Worm (Caenorhabditis elegans): ENCODE data around the gene Y7A5A.5.
A peak's percentile ranks its signal among the peaks of the same experiment; 100 is the strongest.

The Y7A5A.5 gene

ce11 chrX:15742310-15742709 is 44.3 kb downstream of the Y7A5A.5 start, which contains the start of gene nhr-255:
nhr-255 (plus strand) TSS chrX:15742610.
- no peak for TF ChIP-seq hlh-26 (GFP tag; conservative IDR thresholded peaks at IDR 0.05)
- TF ChIP-seq ZK185.1 (tag; optimal IDR thresholded peaks at IDR 0.05; ENCODE audit: poor library complexity, severe bottlenecking) = no peak
- no peak for TF ChIP-seq lin-40 (tag; optimal IDR thresholded peaks at IDR 0.05)
- no peak for TF ChIP-seq B0261.1 (tag; optimal IDR thresholded peaks at IDR 0.05)
- no peak for TF ChIP-seq mes-4 (tag; optimal IDR thresholded peaks at IDR 0.05)
- TF ChIP-seq rcor-1 (GFP tag; IDR thresholded peaks at IDR 0.05) = no peak
- no peak for TF ChIP-seq attf-5 (GFP tag; optimal IDR thresholded peaks at IDR 0.05)
- TF ChIP-seq ztf-22 (GFP tag; optimal IDR thresholded peaks at IDR 0.05) = no peak
- TF ChIP-seq snpc-1.3 (tag; optimal IDR thresholded peaks at IDR 0.05; ENCODE audit: insufficient read depth) = no peak
- no peak for TF ChIP-seq F10E7.11 (tag; optimal IDR thresholded peaks at IDR 0.05)
- no peak for TF ChIP-seq snpc-4 (GFP tag; optimal IDR thresholded peaks at IDR 0.05)
- TF ChIP-seq snpc-4 (tag; optimal IDR thresholded peaks at IDR 0.05) = no peak
- TF ChIP-seq B0035.1 (tag; optimal IDR thresholded peaks at IDR 0.05) = no peak
- TF ChIP-seq ztf-18 (tag; optimal IDR thresholded peaks at IDR 0.05) = no peak
- TF ChIP-seq F39B2.1 (GFP tag; IDR thresholded peaks at IDR 0.05) = no peak
- TF ChIP-seq Y53F4B.3 (GFP tag; IDR thresholded peaks at IDR 0.05) = no peak

ce11 chrX:15741852-15742251 is 44.8 kb downstream of the Y7A5A.5 start:
- TF ChIP-seq B0019.2 (GFP tag; conservative IDR thresholded peaks at IDR 0.05) = peak; percentile 58; the same call in 1 of the 2 replicates
- peak; percentile 46 for TF ChIP-seq ztf-26 (tag; optimal IDR thresholded peaks at IDR 0.05)
- no peak for TF ChIP-seq Y67H2A.10 (GFP tag; conservative IDR thresholded peaks at IDR 0.05)
- TF ChIP-seq fkh-3 (tag; optimal IDR thresholded peaks at IDR 0.05) = peak; percentile 48
- TF ChIP-seq Y53G8AR.9 (GFP tag; conservative IDR thresholded peaks at IDR 0.05) = no peak
- 0 out of 2 replicates have a peak, but pooled peaks have one; percentile 38 for TF ChIP-seq F37B4.10 (GFP tag; IDR thresholded peaks at IDR 0.05)
- TF ChIP-seq hrde-1 (tag; optimal IDR thresholded peaks at IDR 0.05; ENCODE audit: borderline replicate concordance) = no peak
- no peak for TF ChIP-seq nfya-1 (tag; optimal IDR thresholded peaks at IDR 0.05; ENCODE audit: borderline replicate concordance, insufficient read depth)
- peak; percentile 34; the same call in 1 of the 2 replicates for TF ChIP-seq ceh-100 (GFP tag; IDR thresholded peaks at IDR 0.05)
- no peak for TF ChIP-seq ceh-91 (GFP tag; IDR thresholded peaks at IDR 0.05)
- TF ChIP-seq athp-1 (tag; optimal IDR thresholded peaks at IDR 0.05) = peak; percentile 60
- 0 out of 2 replicates have a peak, but pooled peaks have one; percentile 24 for TF ChIP-seq F33H1.4 (GFP tag; IDR thresholded peaks at IDR 0.05)
- TF ChIP-seq F49E8.2 (tag; optimal IDR thresholded peaks at IDR 0.05; ENCODE audit: insufficient read depth) = peak; percentile 20
- TF ChIP-seq madf-6 (GFP tag; IDR thresholded peaks at IDR 0.05) = peak; percentile 59
- peak; percentile 90 for TF ChIP-seq hmg-1.2 (GFP tag; IDR thresholded peaks at IDR 0.05)
- peak; percentile 60 for TF ChIP-seq akir-1 (GFP tag; optimal IDR thresholded peaks at IDR 0.05)
- TF ChIP-seq lsl-1 (GFP tag; optimal IDR thresholded peaks at IDR 0.05) = peak; percentile 7
- TF ChIP-seq bed-1 (GFP tag; IDR thresholded peaks at IDR 0.05) = no peak
- TF ChIP-seq B0261.1 (tag; optimal IDR thresholded peaks at IDR 0.05) = peak; percentile 98
- TF ChIP-seq rcor-1 (GFP tag; IDR thresholded peaks at IDR 0.05) = peak; percentile 82
- TF ChIP-seq dpl-1 (GFP tag; optimal IDR thresholded peaks at IDR 0.05) = no peak
- peak; percentile 82 for TF ChIP-seq die-1 (tag; optimal IDR thresholded peaks at IDR 0.05)
- peak; percentile 11 for TF ChIP-seq snpc-1.3 (tag; optimal IDR thresholded peaks at IDR 0.05; ENCODE audit: insufficient read depth)
- TF ChIP-seq F23B12.7 (tag; optimal IDR thresholded peaks at IDR 0.05; ENCODE audit: insufficient read depth) = peak; percentile 83
- TF ChIP-seq ZK185.1 (tag; optimal IDR thresholded peaks at IDR 0.05; ENCODE audit: poor library complexity, severe bottlenecking) = peak; percentile 86
- peak; percentile 60 for TF ChIP-seq lin-54 (GFP tag; optimal IDR thresholded peaks at IDR 0.05)
- TF ChIP-seq ztf-3 (GFP tag; optimal IDR thresholded peaks at IDR 0.05) = no peak
- TF ChIP-seq sptf-2 (GFP tag; optimal IDR thresholded peaks at IDR 0.05) = no peak
- peak; percentile 56 for TF ChIP-seq lin-40 (tag; optimal IDR thresholded peaks at IDR 0.05)
- TF ChIP-seq ets-4 (GFP tag; optimal IDR thresholded peaks at IDR 0.05) = no peak
- peak; percentile 65 for TF ChIP-seq chd-7 (tag; optimal IDR thresholded peaks at IDR 0.05)
- TF ChIP-seq zim-3 (tag; optimal IDR thresholded peaks at IDR 0.05) = peak; percentile 61
- peak; percentile 78 for TF ChIP-seq F52B5.7 (tag; optimal IDR thresholded peaks at IDR 0.05)
- peak; percentile 60 for TF ChIP-seq K12H6.12 (tag; optimal IDR thresholded peaks at IDR 0.05)
